Worm (Caenorhabditis elegans): ENCODE results near the gene tbck-1.

DNA sequence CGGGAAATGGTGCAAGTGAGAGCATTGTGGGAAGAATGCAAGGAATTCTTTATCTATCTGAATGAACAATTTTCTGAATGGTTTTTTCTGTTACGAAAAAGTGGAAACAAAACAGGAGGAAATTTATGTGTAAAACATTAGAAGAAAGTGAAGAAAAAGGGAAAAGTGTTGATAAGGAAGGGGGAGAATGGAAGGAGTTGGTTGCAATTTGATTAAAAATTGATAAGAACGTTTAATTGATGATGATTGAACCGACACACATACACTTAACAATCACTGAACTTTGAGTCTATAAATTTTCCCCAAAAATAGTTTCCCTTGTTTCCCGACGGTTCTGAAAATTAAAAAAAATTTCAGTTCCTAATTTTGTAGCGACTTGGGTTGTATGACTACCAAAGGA, 25.4 kb upstream of the tbck-1 start:
- no peak for TF ChIP-seq W03F9.2 (tag; optimal IDR thresholded peaks at IDR 0.05)
- TF ChIP-seq him-1 (tag; optimal IDR thresholded peaks at IDR 0.05): no peak
